Worm (Caenorhabditis elegans): Measurements from ENCODE around the gene F46B6.4.

DNA sequence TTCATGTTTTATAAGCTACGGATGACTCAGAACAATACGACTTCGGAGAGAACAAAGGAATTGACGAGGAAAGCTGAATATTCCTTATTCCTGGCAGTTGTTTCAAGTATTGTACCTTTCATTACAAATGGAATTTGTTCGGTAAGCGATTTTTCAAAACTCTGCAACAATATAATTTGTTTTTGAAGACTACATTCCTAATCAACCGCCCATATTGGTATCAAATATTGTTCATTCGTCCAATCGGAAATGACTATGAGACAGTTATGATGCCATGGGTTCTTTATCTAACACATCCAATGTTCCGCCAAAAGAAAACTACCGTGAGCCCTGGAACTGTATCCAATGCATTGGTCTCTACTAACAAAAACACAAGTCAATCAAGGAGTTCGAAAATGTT lies 32.9 kb upstream of the F46B6.4 start:
- TF ChIP-seq lsy-2 (tag; optimal IDR thresholded peaks at IDR 0.05) = no peak
- TF ChIP-seq snpc-4 (tag; optimal IDR thresholded peaks at IDR 0.05) = no peak
- TF ChIP-seq lin-13 (tag; optimal IDR thresholded peaks at IDR 0.05) = no peak
- no peak for TF ChIP-seq flh-1 (GFP tag; optimal IDR thresholded peaks at IDR 0.05)
- TF ChIP-seq pha-4 (tag; optimal IDR thresholded peaks at IDR 0.05) = no peak
- no peak for TF ChIP-seq unc-39 (tag; optimal IDR thresholded peaks at IDR 0.05)
- no peak for TF ChIP-seq nhr-12 (tag; optimal IDR thresholded peaks at IDR 0.05)
- TF ChIP-seq elt-3 (tag; optimal IDR thresholded peaks at IDR 0.05) = no peak
- TF ChIP-seq ham-2 (GFP tag; optimal IDR thresholded peaks at IDR 0.05) = no peak
- TF ChIP-seq nhr-237 (tag; optimal IDR thresholded peaks at IDR 0.05) = no peak
- no peak for TF ChIP-seq blmp-1 (tag; optimal IDR thresholded peaks at IDR 0.05)
- TF ChIP-seq ces-1 (GFP tag; optimal IDR thresholded peaks at IDR 0.05) = no peak
- no peak for TF ChIP-seq zip-8 (tag; optimal IDR thresholded peaks at IDR 0.05)

All from whole organism, mixed stage, embryonic.